Worm (Caenorhabditis elegans): Measurements from ENCODE around the gene wrt-8.

- TF ChIP-seq flh-1 (GFP tag; optimal IDR thresholded peaks at IDR 0.05) = no peak
- TF ChIP-seq nhr-237 (tag; optimal IDR thresholded peaks at IDR 0.05) = no peak
- TF ChIP-seq tbx-8 (GFP tag; optimal IDR thresholded peaks at IDR 0.05) = no peak
- TF ChIP-seq ceh-83 (GFP tag; optimal IDR thresholded peaks at IDR 0.05) = no peak
- TF ChIP-seq blmp-1 (tag; optimal IDR thresholded peaks at IDR 0.05) = no peak
- no peak for TF ChIP-seq elt-3 (tag; optimal IDR thresholded peaks at IDR 0.05)
- TF ChIP-seq drap-1 (GFP tag; optimal IDR thresholded peaks at IDR 0.05) = no peak
- no peak for TF ChIP-seq nhr-28 (tag; optimal IDR thresholded peaks at IDR 0.05)
- TF ChIP-seq nhr-12 (tag; optimal IDR thresholded peaks at IDR 0.05) = no peak
- TF ChIP-seq snpc-4 (tag; optimal IDR thresholded peaks at IDR 0.05) = no peak
Observed at ce11 chrV:15339363-15339762, 5.0 kb downstream of the wrt-8 start, which contains the start of gene clec-228.

All from whole organism, mixed stage, embryonic.